Fruit fly (Drosophila melanogaster) whole organism, embryonic: ENCODE measurements around the gene CG17637.

Experiments used
- CG11695 ChIP-seq: fragments of 200-800 bp; sonication (Bioruptor generic); IDR thresholded peaks from 3 replicates; pipeline ENCODE4 v1.3.6; 2022; ENCODE audit warnings: missing biosample characterization, missing genetic modification characterization
- CG11696 ChIP-seq: fragments of 200-800 bp; sonication (Bioruptor generic); IDR thresholded peaks from 2 replicates; pipeline ENCODE4 v1.3.6; 2022; ENCODE audit warnings: missing biosample characterization, missing genetic modification characterization
- CG13894 ChIP-seq: fragments of 200-800 bp; sonication (Bioruptor generic); optimal IDR thresholded peaks from 3 replicates; lab custom pipeline; 2018; ENCODE audit warnings: missing biosample characterization, mild to moderate bottlenecking, missing genetic modification characterization, moderate library complexity
- CG15514 ChIP-seq: fragments of 200-800 bp; sonication (Bioruptor generic); optimal IDR thresholded peaks from 3 replicates; lab custom pipeline; 2017; ENCODE audit warnings: missing biosample characterization, missing genetic modification characterization, mild to moderate bottlenecking, moderate library complexity, missing genetic modification reagents
- CG1603 ChIP-seq: fragments of 200-800 bp; sonication (Bioruptor generic); optimal IDR thresholded peaks from 2 replicates; lab custom pipeline; 2019; ENCODE audit warnings: missing biosample characterization, mild to moderate bottlenecking, missing genetic modification characterization, moderate library complexity
- CG16779 ChIP-seq: fragments of 200-800 bp; sonication (Bioruptor generic); IDR thresholded peaks from 2 replicates; pipeline ENCODE4 v1.3.6; 2022; ENCODE audit warnings: missing biosample characterization, missing genetic modification characterization
- CG17568 ChIP-seq: fragments of 200-800 bp; sonication (Bioruptor generic); optimal IDR thresholded peaks from 2 replicates; lab custom pipeline; 2018; ENCODE audit warnings: missing biosample characterization, mild to moderate bottlenecking, missing genetic modification characterization, moderate library complexity
- CG18764 ChIP-seq: fragments of 200-800 bp; sonication (Bioruptor generic); optimal IDR thresholded peaks from 3 replicates; lab custom pipeline; 2016; ENCODE audit warnings: missing biosample characterization, missing genetic modification characterization
- CG2202 ChIP-seq: fragments of 200-800 bp; sonication (Bioruptor generic); optimal IDR thresholded peaks from 2 replicates; lab custom pipeline; 2018; ENCODE audit warnings: missing biosample characterization, mild to moderate bottlenecking, missing genetic modification characterization
- CG2712 ChIP-seq: fragments of 200-800 bp; optimal IDR thresholded peaks from 3 replicates; lab custom pipeline; 2019; ENCODE audit warnings: missing biosample characterization, mild to moderate bottlenecking, missing genetic modification characterization, moderate library complexity
- CG30431 ChIP-seq: fragments of 200-800 bp; sonication (Bioruptor generic); optimal IDR thresholded peaks from 2 replicates; lab custom pipeline; 2017; ENCODE audit warnings: missing biosample characterization, missing genetic modification characterization
- CG32532 ChIP-seq: fragments of 200-800 bp; sonication (Bioruptor generic); IDR thresholded peaks from 2 replicates; pipeline ENCODE4 v1.3.6; 2022; ENCODE audit warnings: missing biosample characterization, missing genetic modification characterization
- CG33213 ChIP-seq: fragments of 200-800 bp; sonication (Bioruptor generic); optimal IDR thresholded peaks from 3 replicates; lab custom pipeline; 2016; ENCODE audit warnings: missing biosample characterization, missing genetic modification characterization
- CG3726 ChIP-seq: fragments of 200-800 bp; sonication (Bioruptor generic); IDR thresholded peaks from 3 replicates; pipeline ENCODE4, ENCODE4 v1.3.6; 2022; ENCODE audit warnings: missing biosample characterization, missing genetic modification characterization
- CG8281 ChIP-seq: fragments of 200-800 bp; sonication (Bioruptor generic); optimal IDR thresholded peaks from 2 replicates; lab custom pipeline; 2018; ENCODE audit warnings: missing biosample characterization, mild to moderate bottlenecking, missing genetic modification characterization, moderate library complexity
- CG8359 ChIP-seq: fragments of 200-800 bp; sonication (Bioruptor generic); optimal IDR thresholded peaks from 2 replicates; lab custom pipeline; 2017; ENCODE audit warnings: missing biosample characterization, mild to moderate bottlenecking, missing genetic modification characterization, borderline replicate concordance
- CHES-1-like ChIP-seq: fragments of 200-800 bp; sonication (Bioruptor generic); optimal IDR thresholded peaks from 2 replicates; lab custom pipeline; 2016; ENCODE audit warnings: missing biosample characterization, missing genetic modification characterization
- Camta ChIP-seq: fragments of 200-800 bp; sonication (Bioruptor generic); optimal IDR thresholded peaks from 2 replicates; lab custom pipeline; 2016; ENCODE audit warnings: missing biosample characterization, missing genetic modification characterization
- CoRest ChIP-seq: fragments of 200-800 bp; sonication (Bioruptor generic); optimal IDR thresholded peaks from 3 replicates; lab custom pipeline; 2018; ENCODE audit warnings: missing biosample characterization, mild to moderate bottlenecking, missing genetic modification characterization, moderate library complexity
- D19A ChIP-seq: fragments of 200-800 bp; optimal IDR thresholded peaks from 3 replicates; lab custom pipeline; 2019; ENCODE audit warnings: missing biosample characterization, mild to moderate bottlenecking, missing genetic modification characterization, moderate library complexity
- Dll ChIP-seq: fragments of 200-800 bp; sonication (Bioruptor generic); IDR thresholded peaks from 4 replicates; pipeline ENCODE4 v1.3.6; 2022; ENCODE audit warnings: missing biosample characterization, missing genetic modification characterization; ENCODE audit not compliant: partially characterized antibody
- HHEX ChIP-seq: fragments of 200-800 bp; sonication (Bioruptor generic); optimal IDR thresholded peaks from 3 replicates; lab custom pipeline; 2017; ENCODE audit warnings: missing biosample characterization, mild to moderate bottlenecking, missing genetic modification characterization, missing genetic modification reagents
- Hr3 ChIP-seq: fragments of 200-800 bp; sonication (Bioruptor generic); optimal IDR thresholded peaks from 3 replicates; lab custom pipeline; 2016; ENCODE audit warnings: missing biosample characterization, missing genetic modification characterization
- Oli ChIP-seq: fragments of 200-800 bp; sonication (Bioruptor generic); optimal IDR thresholded peaks from 2 replicates; lab custom pipeline; 2018; ENCODE audit warnings: missing biosample characterization, mild to moderate bottlenecking, missing genetic modification characterization, moderate library complexity
- Pdp1 ChIP-seq, 2 experiments: fragments of 200-800 bp; sonication (Bioruptor generic); optimal IDR thresholded peaks; 3 replicates each; lab custom pipeline; 2016; ENCODE audit warnings: missing biosample characterization in 2 of 2, missing genetic modification characterization in 2 of 2, mild to moderate bottlenecking in 1 of 2, moderate library complexity in 1 of 2
- Six4 ChIP-seq: fragments of 200-800 bp; sonication (Bioruptor generic); optimal IDR thresholded peaks from 2 replicates; lab custom pipeline; 2016; ENCODE audit warnings: missing biosample characterization, missing genetic modification characterization
- Sox102F ChIP-seq: fragments of 200-800 bp; sonication (Bioruptor generic); optimal IDR thresholded peaks from 2 replicates; lab custom pipeline; 2018; ENCODE audit warnings: missing biosample characterization, mild to moderate bottlenecking, missing genetic modification characterization, moderate library complexity
- Spps ChIP-seq: fragments of 200-800 bp; sonication (Bioruptor generic); optimal IDR thresholded peaks from 2 replicates; lab custom pipeline; 2018; ENCODE audit warnings: missing biosample characterization, mild to moderate bottlenecking, missing genetic modification characterization
- ac ChIP-seq: fragments of 200-800 bp; sonication (Bioruptor generic); optimal IDR thresholded peaks from 3 replicates; lab custom pipeline; 2017; ENCODE audit warnings: missing biosample characterization, mild to moderate bottlenecking, missing genetic modification characterization
- ara ChIP-seq: fragments of 200-800 bp; sonication (Bioruptor generic); IDR thresholded peaks from 2 replicates; pipeline ENCODE4 v1.3.6; 2022; ENCODE audit warnings: missing biosample characterization, missing genetic modification characterization
- croc ChIP-seq: fragments of 200-800 bp; sonication (Bioruptor generic); conservative IDR thresholded peaks from 3 replicates; pipeline ENCODE4 v1.3.6; 2022; ENCODE audit warnings: missing biosample characterization, missing genetic modification characterization
- dati ChIP-seq: fragments of 200-800 bp; sonication (Bioruptor generic); IDR thresholded peaks from 2 replicates; pipeline ENCODE4 v1.3.6; 2022; ENCODE audit warnings: missing biosample characterization, missing genetic modification characterization
- disco-r ChIP-seq: fragments of 200-800 bp; sonication (Bioruptor generic); optimal IDR thresholded peaks from 2 replicates; lab custom pipeline; 2016; ENCODE audit warnings: missing biosample characterization, missing genetic modification characterization
- dmrt11E ChIP-seq: fragments of 200-800 bp; sonication (Bioruptor generic); optimal IDR thresholded peaks from 3 replicates; lab custom pipeline; 2018; ENCODE audit warnings: missing biosample characterization, mild to moderate bottlenecking, missing genetic modification characterization, moderate library complexity
- eve ChIP-seq, 2 experiments: fragments of >200 bp; optimal IDR thresholded peaks; 2 replicates each; lab custom pipeline; 2017; ENCODE audit warnings: missing biosample characterization in 2 of 2, missing genetic modification characterization in 2 of 2
- eyg ChIP-seq: fragments of 200-800 bp; sonication (Bioruptor generic); optimal IDR thresholded peaks from 3 replicates; lab custom pipeline; 2016; ENCODE audit warnings: missing biosample characterization, missing genetic modification characterization
- lmd ChIP-seq: fragments of 200-800 bp; sonication (Bioruptor generic); IDR thresholded peaks from 2 replicates; pipeline ENCODE4 v1.3.6; 2022; ENCODE audit warnings: missing biosample characterization, missing genetic modification characterization
- lola ChIP-seq, 3 experiments: fragments of >200 bp in 2 of 3; fragments of 200-800 bp in 1 of 3; sonication (Bioruptor generic) in 1 of 3; optimal IDR thresholded peaks; 2 replicates each; lab custom pipeline; 2017 to 2019; ENCODE audit warnings: missing biosample characterization in 3 of 3, missing genetic modification characterization in 3 of 3, mild to moderate bottlenecking in 1 of 3, moderate library complexity in 1 of 3
- maf-S ChIP-seq: fragments of 200-800 bp; sonication (Bioruptor generic); optimal IDR thresholded peaks from 2 replicates; lab custom pipeline; 2016; ENCODE audit warnings: missing biosample characterization, missing genetic modification characterization
- prd ChIP-seq, 3 experiments: fragments of >200 bp in 2 of 3; fragments of 200-800 bp in 1 of 3; sonication (Bioruptor generic) in 1 of 3; optimal IDR thresholded peaks in 2 of 3; IDR thresholded peaks in 1 of 3; 2 replicates in 2 of 3; 3 replicates in 1 of 3; pipeline versions ENCODE4 v1.3.6 to Lab custom; 2017 to 2022; ENCODE audit warnings: missing biosample characterization in 1 of 3, missing genetic modification characterization in 1 of 3
- ro ChIP-seq: fragments of 200-800 bp; sonication (Bioruptor generic); IDR thresholded peaks from 2 replicates; pipeline ENCODE4 v1.3.6; 2022; ENCODE audit warnings: missing biosample characterization, missing genetic modification characterization
- sc ChIP-seq, 3 experiments: fragments of >200 bp in 2 of 3; fragments of 200-800 bp in 1 of 3; sonication (Bioruptor generic) in 1 of 3; optimal IDR thresholded peaks; 2 replicates in 2 of 3; 3 replicates in 1 of 3; lab custom pipeline; 2017; ENCODE audit warnings: mild to moderate bottlenecking in 1 of 3, missing biosample characterization in 1 of 3, missing genetic modification characterization in 1 of 3, missing genetic modification reagents in 1 of 3
- sna ChIP-seq: fragments of 200-800 bp; sonication (Bioruptor generic); IDR thresholded peaks from 2 replicates; pipeline ENCODE4 v1.3.6; 2022; ENCODE audit warnings: missing biosample characterization, missing genetic modification characterization; ENCODE audit not compliant: partially characterized antibody
- sob ChIP-seq: fragments of 200-800 bp; sonication (Bioruptor generic); IDR thresholded peaks from 2 replicates; pipeline ENCODE4 v1.3.6; 2022; ENCODE audit warnings: missing biosample characterization, missing genetic modification characterization
- stc ChIP-seq: fragments of 200-800 bp; sonication (Bioruptor generic); IDR thresholded peaks from 2 replicates; pipeline ENCODE4 v1.3.6; 2022; ENCODE audit warnings: missing biosample characterization, missing genetic modification characterization
- tap ChIP-seq: fragments of 200-800 bp; optimal IDR thresholded peaks from 3 replicates; lab custom pipeline; 2019; ENCODE audit warnings: missing biosample characterization, mild to moderate bottlenecking, missing genetic modification characterization, moderate library complexity
- tio ChIP-seq: fragments of 200-800 bp; sonication (Bioruptor generic); optimal IDR thresholded peaks from 2 replicates; lab custom pipeline; 2017; ENCODE audit warnings: missing biosample characterization, missing genetic modification characterization, inconsistent platforms
- zfh2 ChIP-seq: fragments of 200-800 bp; sonication (Bioruptor generic); optimal IDR thresholded peaks from 2 replicates; lab custom pipeline; 2016; ENCODE audit warnings: missing biosample characterization, missing genetic modification characterization

Gene CG17637

dm6 chr3L:20470991-20471498 is 32.9 kb upstream of the CG17637 start (continued):
- TF ChIP-seq CHES-1-like (GFP tag; lab: Kevin White, UChicago) (no peak), D19A (tag; lab: Kevin White, UChicago) (no peak), CG33213 (GFP tag; lab: Kevin White, UChicago) (no peak), CG16779 (GFP tag; lab: Robert Waterston, UW) (no peak), croc (GFP tag; lab: Robert Waterston, UW) (peak; percentile 13; the same call in 1 of the 3 replicates), ac (GFP tag; lab: Kevin White, UChicago) (peak; percentile 30), lola (GFP tag; optimal IDR thresholded peaks at IDR 0.05; lab: Kevin White, UChicago) (no peak), Oli (tag; lab: Kevin White, UChicago) (peak; percentile 68), CG3726 (0 out of 3 replicates have a peak, but pooled peaks have one; percentile 35), HHEX (peak; percentile 26), CG11696 (GFP tag; lab: Robert Waterston, UW) (peak; percentile 26; the same call in 1 of the 2 replicates), ro (no peak), eve (GFP tag; optimal IDR thresholded peaks at IDR 0.05; lab: Kevin White, UChicago) (peak in 1 of 2 experiments; percentile 54), ara (GFP tag; lab: Robert Waterston, UW) (peak; percentile 51; the same call in 1 of the 2 replicates), CG2202 (tag; lab: Kevin White, UChicago) (no peak), Dll (no peak), stc (GFP tag; lab: Robert Waterston, UW) (peak; percentile 60), Pdp1 (GFP tag; optimal IDR thresholded peaks at IDR 0.05; lab: Kevin White, UChicago) (peak in 1 of 2 experiments; percentile 46), CG2712 (tag; lab: Kevin White, UChicago) (peak; percentile 57), tio (peak; percentile 3), CG15514 (GFP tag; lab: Kevin White, UChicago) (peak; percentile 38), Sox102F (peak; percentile 67), dmrt11E (tag; lab: Kevin White, UChicago) (peak; percentile 40), tap (tag; lab: Kevin White, UChicago) (peak; percentile 68), eyg (GFP tag; lab: Kevin White, UChicago) (no peak), CoRest (peak; percentile 0), disco-r (no peak), CG18764 (GFP tag; lab: Kevin White, UChicago) (peak; percentile 17), CG30431 (GFP tag; lab: Kevin White, UChicago) (no peak), CG17568 (peak; percentile 34), Hr3 (GFP tag; lab: Kevin White, UChicago) (peak; percentile 13), CG8359 (peak; percentile 5), sc (optimal IDR thresholded peaks at IDR 0.05; lab: Kevin White, UChicago) (no peak), sc (GFP tag; optimal IDR thresholded peaks at IDR 0.05; lab: Kevin White, UChicago) (peak; percentile 14), CG11695 (peak; percentile 66; the same call in 2 of the 3 replicates), CG32532 (GFP tag; lab: Robert Waterston, UW) (peak; percentile 27; the same call in 1 of the 2 replicates), maf-S (no peak), CG1603 (tag; lab: Kevin White, UChicago) (peak; percentile 67), CG13894 (tag; lab: Kevin White, UChicago) (no peak), sna (no peak), CG8281 (tag; lab: Kevin White, UChicago) (peak; percentile 19), Six4 (peak; percentile 54), Spps (tag; lab: Kevin White, UChicago) (no peak), zfh2 (GFP tag; lab: Kevin White, UChicago) (no peak), Camta (GFP tag; lab: Kevin White, UChicago) (no peak), lmd (peak; percentile 45), dati (GFP tag; lab: Robert Waterston, UW) (peak; percentile 63; the same call in 1 of the 2 replicates), prd (optimal IDR thresholded peaks at IDR 0.05; lab: Kevin White, UChicago) (no peak), prd (GFP tag; IDR thresholded peaks at IDR 0.05; lab: Robert Waterston, UW) (peak; percentile 61; the same call in 2 of the 3 replicates), sob (GFP tag; lab: Robert Waterston, UW) (peak; percentile 52)
